Fruit fly (Drosophila melanogaster) whole organism, embryonic: ENCODE results near the gene Mrm2.

Source experiments
- CG14667 ChIP-seq: fragments of 200-800 bp; sonication (Bioruptor generic); IDR thresholded peaks from 2 replicates; pipeline ENCODE4 v1.3.6; 2022; ENCODE audit warnings: missing biosample characterization, missing genetic modification characterization
- CG1792 ChIP-seq: fragments of 200-800 bp; sonication (Bioruptor generic); optimal IDR thresholded peaks from 2 replicates; lab custom pipeline; 2016; ENCODE audit warnings: missing biosample characterization, missing genetic modification characterization
- CG5180 ChIP-seq: fragments of 200-800 bp; sonication (Bioruptor generic); optimal IDR thresholded peaks from 3 replicates; lab custom pipeline; 2017; ENCODE audit warnings: missing biosample characterization, missing genetic modification characterization, mild to moderate bottlenecking, moderate library complexity, missing genetic modification reagents
- CG7987 ChIP-seq: fragments of 200-800 bp; sonication (Bioruptor generic); optimal IDR thresholded peaks from 2 replicates; lab custom pipeline; 2018; ENCODE audit warnings: missing biosample characterization, mild to moderate bottlenecking, missing genetic modification characterization, moderate library complexity
- CG9876 ChIP-seq: fragments of 200-800 bp; sonication (Bioruptor generic); optimal IDR thresholded peaks from 2 replicates; lab custom pipeline; 2016; ENCODE audit warnings: missing biosample characterization, missing genetic modification characterization
- Fer2 ChIP-seq: fragments of 200-800 bp; sonication (Bioruptor generic); optimal IDR thresholded peaks from 2 replicates; lab custom pipeline; 2018; ENCODE audit warnings: missing biosample characterization, mild to moderate bottlenecking, missing genetic modification characterization, moderate library complexity
- ase ChIP-seq: fragments of 200-800 bp; sonication (Bioruptor generic); IDR thresholded peaks from 3 replicates; pipeline ENCODE4 v1.3.6; 2022; ENCODE audit warnings: missing biosample characterization, missing genetic modification characterization
- dan ChIP-seq: fragments of 200-800 bp; sonication (Bioruptor generic); IDR thresholded peaks from 2 replicates; pipeline ENCODE4 v1.3.6; 2022; ENCODE audit warnings: missing biosample characterization, missing genetic modification characterization
- eyg ChIP-seq: fragments of 200-800 bp; sonication (Bioruptor generic); optimal IDR thresholded peaks from 3 replicates; lab custom pipeline; 2016; ENCODE audit warnings: missing biosample characterization, missing genetic modification characterization
- gro ChIP-seq: fragments of 200-800 bp; sonication (Bioruptor generic); optimal IDR thresholded peaks from 2 replicates; lab custom pipeline; 2016; ENCODE audit warnings: missing biosample characterization, missing genetic modification characterization
- pan ChIP-seq, 4 experiments: fragments of >200 bp in 3 of 4; fragments of 200-800 bp in 1 of 4; sonication (Bioruptor generic) in 1 of 4; optimal IDR thresholded peaks in 3 of 4; IDR thresholded peaks in 1 of 4; 2 replicates each; pipeline versions ENCODE4 v1.3.6 to Lab custom; 2017 to 2022; ENCODE audit warnings: missing biosample characterization in 2 of 4, missing genetic modification characterization in 2 of 4, mixed read lengths in 1 of 4
- sisA ChIP-seq: fragments of 200-800 bp; sonication (Bioruptor generic); IDR thresholded peaks from 2 replicates; pipeline ENCODE4 v1.3.6; 2022; ENCODE audit warnings: missing biosample characterization, missing genetic modification characterization

DNA sequence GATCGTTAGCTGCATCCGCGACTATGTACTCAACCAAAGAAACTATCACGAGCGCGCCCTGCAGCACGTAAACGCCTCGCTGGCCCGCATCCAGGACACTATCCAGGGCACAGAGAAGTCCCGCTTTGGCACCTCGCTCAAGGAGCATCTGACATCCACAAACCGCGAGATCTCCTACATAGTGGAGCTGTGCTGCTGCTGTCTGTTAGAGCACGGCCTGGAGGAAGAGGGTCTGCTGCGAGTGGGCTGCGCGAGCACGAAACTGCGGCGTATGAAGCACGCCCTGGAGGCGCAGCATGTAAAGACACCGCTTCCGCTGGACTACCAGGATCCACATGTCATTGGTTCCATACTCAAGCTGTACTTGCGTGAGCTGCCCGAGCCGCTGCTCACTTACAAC, 49.6 kb downstream of the Mrm2 start:
- TF ChIP-seq dan (no peak), CG9876 (no peak), gro (GFP tag; lab: Kevin White, UChicago) (no peak), ase (GFP tag; lab: Robert Waterston, UW) (no peak), Fer2 (no peak), eyg (no peak), CG7987 (GFP tag; lab: Kevin White, UChicago) (no peak), CG14667 (GFP tag; lab: Robert Waterston, UW) (no peak), pan (optimal IDR thresholded peaks at IDR 0.05; lab: Kevin White, UChicago) (no peak), pan (GFP tag; optimal IDR thresholded peaks at IDR 0.05 in 1 of 2, IDR thresholded peaks at IDR 0.05 in 1 of 2) (no peak), CG1792 (GFP tag; lab: Kevin White, UChicago) (no peak), CG5180 (GFP tag; lab: Kevin White, UChicago) (no peak), sisA (GFP tag; lab: Robert Waterston, UW) (no peak)
